Fruit fly (Drosophila melanogaster): ENCODE measurements around the gene nac.

The nac gene

DNA sequence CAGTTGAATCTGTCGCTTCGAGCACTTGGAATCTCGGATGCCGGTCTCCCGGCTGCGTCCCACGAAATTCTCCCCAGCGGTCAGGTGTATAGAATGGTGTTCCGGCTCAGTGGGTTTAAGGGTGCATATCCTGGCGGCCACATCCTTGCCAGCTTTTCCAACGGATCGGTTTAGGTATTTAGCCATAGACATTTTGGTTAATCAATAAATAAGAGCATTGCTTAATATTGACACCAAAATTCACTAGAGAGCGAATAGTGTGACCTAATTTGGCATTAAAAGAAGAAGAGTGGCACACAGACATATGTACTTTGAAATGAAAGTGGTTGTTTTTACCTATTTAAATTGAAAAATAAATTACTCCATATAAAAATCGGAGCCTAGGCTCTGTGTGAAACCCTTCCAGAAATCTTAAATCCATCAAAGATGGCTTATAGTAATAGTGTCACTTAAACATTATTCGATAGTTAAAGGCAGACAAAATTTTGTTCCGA, 39.5 kb upstream of the nac start, which contains the start of the genes PNKP and COX7AL (continued):
- TF ChIP-seq YL-1 (GFP tag; optimal IDR thresholded peaks at IDR 0.05) (no peak), HHEX (GFP tag; optimal IDR thresholded peaks at IDR 0.05) (no peak), CG11560 (tag; IDR thresholded peaks at IDR 0.05) (no peak), CG2116 (GFP tag; optimal IDR thresholded peaks at IDR 0.05) (no peak), CG10267 (tag; optimal IDR thresholded peaks at IDR 0.05) (no peak), dimm (GFP tag; IDR thresholded peaks at IDR 0.05) (no peak), Atf3 (GFP tag; optimal IDR thresholded peaks at IDR 0.05) (no peak)

DNA sequence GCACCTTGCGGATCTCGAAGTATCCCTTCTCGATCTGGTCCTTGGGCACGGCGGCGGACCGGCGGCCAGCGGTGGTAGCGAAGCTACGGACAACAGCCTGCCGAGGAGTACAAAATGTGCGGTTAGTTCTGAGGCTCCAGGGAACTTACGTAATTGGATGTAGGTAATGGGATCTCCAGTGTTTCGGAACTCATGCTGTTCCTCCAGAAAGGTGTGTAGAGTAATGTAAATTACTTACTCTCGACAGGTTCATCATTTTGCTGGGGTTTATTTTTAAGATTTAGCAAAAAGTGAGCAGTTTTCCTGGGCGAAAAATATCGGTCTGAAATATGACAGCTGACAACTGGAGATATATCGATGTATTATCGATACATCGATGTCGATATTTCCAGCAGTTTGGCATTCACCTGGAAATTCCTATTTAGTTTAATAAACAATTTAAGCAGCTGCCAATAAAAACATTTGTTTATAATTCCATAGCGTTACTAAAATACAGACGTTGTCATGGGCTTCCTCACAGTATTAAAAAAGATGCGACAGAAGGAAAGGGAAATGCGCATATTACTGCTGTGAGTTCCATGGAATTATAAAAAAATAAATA, 37.0 kb upstream of the nac start, which contains the start of the genes COX7A and Arl2:
Gene COX7A (minus strand): TSS at position 369 of the 601 bp plus-strand sequence.
Gene Arl2 (plus strand): TSS at position 426 of the 601 bp plus-strand sequence.
- peak in 1 of 2 experiments; percentile 95 for TF ChIP-seq Pdp1 (GFP tag; optimal IDR thresholded peaks at IDR 0.05)
- TF ChIP-seq ase (GFP tag; IDR thresholded peaks at IDR 0.05): no peak
- 0 out of 2 replicates have a peak, but pooled peaks have one; percentile 23 for TF ChIP-seq Atf6 (GFP tag; IDR thresholded peaks at IDR 0.05)
- peak; percentile 87; the same call in 1 of the 2 replicates for TF ChIP-seq CG42726 (GFP tag; IDR thresholded peaks at IDR 0.05; ENCODE audit: partially characterized antibody)
- peak; percentile 72 for TF ChIP-seq CG12659 (GFP tag; optimal IDR thresholded peaks at IDR 0.05)
- peak; percentile 81 for TF ChIP-seq Med (GFP tag)
- no peak for TF ChIP-seq NfI (GFP tag; optimal IDR thresholded peaks at IDR 0.05)
- no peak for TF ChIP-seq kay (GFP tag; optimal IDR thresholded peaks at IDR 0.05)
- 0 out of 2 replicates have a peak, but pooled peaks have one; percentile 10 for TF ChIP-seq onecut (GFP tag; IDR thresholded peaks at IDR 0.05)
- peak; percentile 93 for TF ChIP-seq Scr (GFP tag; IDR thresholded peaks at IDR 0.05; ENCODE audit: partially characterized antibody)
- peak; percentile 89 for TF ChIP-seq hb (GFP tag; IDR thresholded peaks at IDR 0.05; ENCODE audit: partially characterized antibody)
- TF ChIP-seq BEAF-32 (GFP tag; optimal IDR thresholded peaks at IDR 0.05): peak; percentile 93
- TF ChIP-seq rib (GFP tag; IDR thresholded peaks at IDR 0.05): peak; percentile 17; the same call in 1 of the 2 replicates
- peak; percentile 17 for TF ChIP-seq CG12391 (tag; optimal IDR thresholded peaks at IDR 0.05)
- peak; percentile 56 for TF ChIP-seq E2f2 (GFP tag; IDR thresholded peaks at IDR 0.05)
- TF ChIP-seq CG16863 (GFP tag; optimal IDR thresholded peaks at IDR 0.05): no peak
- TF ChIP-seq CG32767 (GFP tag; IDR thresholded peaks at IDR 0.05): no peak
- TF ChIP-seq hbn (GFP tag; IDR thresholded peaks at IDR 0.05; ENCODE audit: partially characterized antibody): peak; percentile 95
- TF ChIP-seq sug (tag; optimal IDR thresholded peaks at IDR 0.05): peak; percentile 24
- 0 out of 2 replicates have a peak, but pooled peaks have one; percentile 39 for TF ChIP-seq vvl (GFP tag; IDR thresholded peaks at IDR 0.05)
- TF ChIP-seq vnd (GFP tag; IDR thresholded peaks at IDR 0.05; ENCODE audit: partially characterized antibody): peak; percentile 92
- TF ChIP-seq CG15073 (GFP tag; optimal IDR thresholded peaks at IDR 0.05): no peak
- peak; percentile 42 for TF ChIP-seq gfzf (GFP tag; optimal IDR thresholded peaks at IDR 0.05)
- TF ChIP-seq CG6689 (GFP tag; IDR thresholded peaks at IDR 0.05): no peak
- no peak for TF ChIP-seq CG4730 (GFP tag; IDR thresholded peaks at IDR 0.05)
- peak; percentile 94 for TF ChIP-seq CG2129 (GFP tag; IDR thresholded peaks at IDR 0.05; ENCODE audit: partially characterized antibody)
- peak; percentile 23 for TF ChIP-seq nom (GFP tag; optimal IDR thresholded peaks at IDR 0.05)
- TF ChIP-seq Sin3A (optimal IDR thresholded peaks at IDR 0.05): peak; percentile 30
- TF ChIP-seq bowl (GFP tag; IDR thresholded peaks at IDR 0.05): no peak
- TF ChIP-seq CG12104 (GFP tag; optimal IDR thresholded peaks at IDR 0.05): no peak
- peak; percentile 78 for TF ChIP-seq Sry-δ (GFP tag; optimal IDR thresholded peaks at IDR 0.05)
- no peak for TF ChIP-seq Eip74EF (GFP tag; optimal IDR thresholded peaks at IDR 0.05)
- TF ChIP-seq CG14860 (GFP tag; IDR thresholded peaks at IDR 0.05; ENCODE audit: partially characterized antibody): peak; percentile 91
- TF ChIP-seq CrebB (tag; optimal IDR thresholded peaks at IDR 0.05): no peak
- TF ChIP-seq CG7839 (tag; optimal IDR thresholded peaks at IDR 0.05): no peak
- no peak for TF ChIP-seq tgo (GFP tag; IDR thresholded peaks at IDR 0.05)
- no peak for TF ChIP-seq Mrtf (GFP tag; IDR thresholded peaks at IDR 0.05)
- no peak for TF ChIP-seq sc (optimal IDR thresholded peaks at IDR 0.05)
- no peak for TF ChIP-seq sc (GFP tag; optimal IDR thresholded peaks at IDR 0.05)
- no peak for TF ChIP-seq dmrt11E (tag; optimal IDR thresholded peaks at IDR 0.05)
- peak; percentile 65 for TF ChIP-seq HmgZ (tag; optimal IDR thresholded peaks at IDR 0.05)

Data from whole organism, embryonic.